Fruit fly (Drosophila melanogaster) whole organism, pupa: ENCODE data around the gene CG43732.
A peak's percentile ranks its signal among the peaks of the same experiment; 100 is the strongest.

Source experiments
- CG10348 ChIP-seq: fragments of 200-800 bp; sonication (Bioruptor generic); IDR thresholded peaks from 2 replicates; pipeline ENCODE4 v1.3.6; 2022; ENCODE audit warnings: missing biosample characterization, missing genetic modification characterization
- CG12605 ChIP-seq: fragments of 200-800 bp; sonication (Bioruptor generic); IDR thresholded peaks from 2 replicates; pipeline ENCODE4 v1.3.6; 2022; ENCODE audit warnings: missing biosample characterization, missing genetic modification characterization
- CG13204 ChIP-seq: fragments of 200-800 bp; sonication (Bioruptor generic); optimal IDR thresholded peaks from 2 replicates; lab custom pipeline; 2018; ENCODE audit warnings: missing biosample characterization, mild to moderate bottlenecking, missing genetic modification characterization, moderate library complexity
- CG14655 ChIP-seq: fragments of 200-800 bp; sonication (Bioruptor generic); optimal IDR thresholded peaks from 3 replicates; lab custom pipeline; 2017; ENCODE audit warnings: mild to moderate bottlenecking, missing biosample characterization, missing genetic modification reagents, missing genetic modification characterization
- CG15710 ChIP-seq: fragments of 200-800 bp; sonication (Bioruptor generic); optimal IDR thresholded peaks from 2 replicates; lab custom pipeline; 2018; ENCODE audit warnings: missing biosample characterization, mild to moderate bottlenecking, missing genetic modification characterization, moderate library complexity
- CG17806 ChIP-seq: fragments of 200-800 bp; sonication (Bioruptor generic); optimal IDR thresholded peaks from 2 replicates; lab custom pipeline; 2018; ENCODE audit warnings: missing biosample characterization, mild to moderate bottlenecking, missing genetic modification characterization, moderate library complexity
- CG32121 ChIP-seq: fragments of 200-800 bp; sonication (Bioruptor generic); IDR thresholded peaks from 2 replicates; pipeline ENCODE4 v1.3.6; 2022; ENCODE audit warnings: missing biosample characterization, missing genetic modification characterization
- CG34367 ChIP-seq: fragments of 200-800 bp; sonication (Bioruptor generic); optimal IDR thresholded peaks from 2 replicates; lab custom pipeline; 2018; ENCODE audit warnings: missing biosample characterization, mild to moderate bottlenecking, missing genetic modification characterization
- CG4496 ChIP-seq: fragments of 200-800 bp; sonication (Bioruptor generic); IDR thresholded peaks from 3 replicates; pipeline ENCODE4 v1.3.6; 2022; ENCODE audit warnings: missing biosample characterization, missing genetic modification characterization
- CG8159 ChIP-seq: fragments of 200-800 bp; sonication (Bioruptor generic); optimal IDR thresholded peaks from 3 replicates; lab custom pipeline; 2018; ENCODE audit warnings: missing biosample characterization, mild to moderate bottlenecking, missing genetic modification characterization, moderate library complexity
- CG8301 ChIP-seq: fragments of 200-800 bp; sonication (Bioruptor generic); optimal IDR thresholded peaks from 2 replicates; lab custom pipeline; 2018; ENCODE audit warnings: missing biosample characterization, mild to moderate bottlenecking, missing genetic modification characterization
- CG9948 ChIP-seq: fragments of 200-800 bp; sonication (Bioruptor generic); optimal IDR thresholded peaks from 2 replicates; lab custom pipeline; 2018; ENCODE audit warnings: missing biosample characterization, mild to moderate bottlenecking, missing genetic modification characterization, moderate library complexity
- D1 ChIP-seq: fragments of 200-800 bp; sonication (Bioruptor generic); optimal IDR thresholded peaks from 2 replicates; lab custom pipeline; 2018; ENCODE audit warnings: missing biosample characterization, mild to moderate bottlenecking, missing genetic modification characterization, moderate library complexity
- EcR ChIP-seq: fragments of 200-800 bp; sonication (Bioruptor generic); optimal IDR thresholded peaks from 3 replicates; lab custom pipeline; 2019; ENCODE audit warnings: missing biosample characterization, missing genetic modification characterization, mild to moderate bottlenecking, moderate library complexity, missing genetic modification reagents
- Ets98B ChIP-seq: fragments of 200-800 bp; sonication (Bioruptor generic); IDR thresholded peaks from 2 replicates; pipeline ENCODE4 v1.3.6; 2022; ENCODE audit warnings: missing biosample characterization, missing genetic modification characterization
- Pif1A ChIP-seq: fragments of 200-800 bp; sonication (Bioruptor generic); optimal IDR thresholded peaks from 3 replicates; lab custom pipeline; 2016; ENCODE audit warnings: missing biosample characterization, missing genetic modification characterization
- Pif1B ChIP-seq: fragments of 200-800 bp; sonication (Bioruptor generic); optimal IDR thresholded peaks from 3 replicates; lab custom pipeline; 2016; ENCODE audit warnings: missing biosample characterization, missing genetic modification characterization
- Snoo ChIP-seq: fragments of 200-800 bp; sonication (Bioruptor generic); optimal IDR thresholded peaks from 3 replicates; lab custom pipeline; 2017; ENCODE audit warnings: missing biosample characterization, mild to moderate bottlenecking, missing genetic modification characterization, inconsistent platforms
- fd96Ca ChIP-seq: fragments of 200-800 bp; sonication (Bioruptor generic); IDR thresholded peaks from 3 replicates; pipeline ENCODE4 v1.3.6; 2022; ENCODE audit warnings: missing biosample characterization, missing genetic modification characterization
- gl ChIP-seq: fragments of 200-800 bp; sonication (Bioruptor generic); optimal IDR thresholded peaks from 2 replicates; lab custom pipeline; 2018; ENCODE audit warnings: missing biosample characterization, mild to moderate bottlenecking, missing genetic modification characterization
- rn ChIP-seq: fragments of 200-800 bp; sonication (Bioruptor generic); IDR thresholded peaks from 2 replicates; pipeline ENCODE4 v1.3.6; 2022; ENCODE audit warnings: missing biosample characterization, missing genetic modification characterization

Gene CG43732

dm6 chr3R:18989819-18990137, 39.8 kb downstream of the CG43732 start:
- no peak for TF ChIP-seq fd96Ca (GFP tag; lab: Robert Waterston, UW)
- TF ChIP-seq Ets98B, result no peak
- no peak for TF ChIP-seq CG4496 (GFP tag; lab: Robert Waterston, UW)
- TF ChIP-seq CG15710 (tag; lab: Kevin White, UChicago), result no peak
- no peak for TF ChIP-seq CG10348 (GFP tag; lab: Robert Waterston, UW)
- no peak for TF ChIP-seq rn (GFP tag; lab: Robert Waterston, UW)
- TF ChIP-seq CG9948, result no peak
- TF ChIP-seq CG8301 (tag; lab: Kevin White, UChicago), result no peak
- TF ChIP-seq EcR, result no peak
- no peak for TF ChIP-seq gl
- no peak for TF ChIP-seq CG34367 (tag; lab: Kevin White, UChicago)
- no peak for TF ChIP-seq CG12605
- TF ChIP-seq CG14655, result no peak
- TF ChIP-seq CG8159 (tag; lab: Kevin White, UChicago), result no peak
- TF ChIP-seq CG17806 (tag; lab: Kevin White, UChicago), result no peak
- no peak for TF ChIP-seq Pif1A (GFP tag; lab: Kevin White, UChicago)

- TF ChIP-seq CG17806 (tag; lab: Kevin White, UChicago) (peak; percentile 78), CG8301 (tag; lab: Kevin White, UChicago) (peak; percentile 61), Pif1A (GFP tag; lab: Kevin White, UChicago) (peak; percentile 56), CG15710 (tag; lab: Kevin White, UChicago) (peak; percentile 78), EcR (no peak), gl (peak; percentile 16), CG4496 (GFP tag; lab: Robert Waterston, UW) (no peak), CG13204 (no peak), CG9948 (peak; percentile 84), CG34367 (tag; lab: Kevin White, UChicago) (peak; percentile 65), D1 (no peak), Ets98B (no peak), CG12605 (no peak), rn (GFP tag; lab: Robert Waterston, UW) (no peak), CG32121 (GFP tag; lab: Robert Waterston, UW) (no peak), fd96Ca (GFP tag; lab: Robert Waterston, UW) (no peak), Pif1B (peak; percentile 47), CG14655 (peak; percentile 79), CG8159 (tag; lab: Kevin White, UChicago) (peak; percentile 86), CG10348 (GFP tag; lab: Robert Waterston, UW) (no peak), Snoo (tag; lab: Kevin White, UChicago) (peak; percentile 53)
These were observed 40.5 kb downstream of the CG43732 start for dm6 chr3R:18990514-18990913.

dm6 chr3R:18991721-18992120, 41.7 kb downstream of the CG43732 start:
- no peak for TF ChIP-seq CG34367 (tag; lab: Kevin White, UChicago)
- TF ChIP-seq fd96Ca (GFP tag; lab: Robert Waterston, UW), result no peak
- TF ChIP-seq rn (GFP tag; lab: Robert Waterston, UW), result no peak

dm6 chr3R:18993159-18993558, 43.2 kb downstream of the CG43732 start:
- no peak for TF ChIP-seq CG13204
- 0 out of 3 replicates have a peak, but pooled peaks have one; percentile 47 for TF ChIP-seq CG4496 (GFP tag; lab: Robert Waterston, UW)

dm6 chr3R:18995556-18996272, 45.7 kb downstream of the CG43732 start:
- TF ChIP-seq D1 (peak; percentile 73), Snoo (tag; lab: Kevin White, UChicago) (peak; percentile 87), CG34367 (tag; lab: Kevin White, UChicago) (peak; percentile 82), CG32121 (GFP tag; lab: Robert Waterston, UW) (peak; percentile 85), CG4496 (GFP tag; lab: Robert Waterston, UW) (peak; percentile 93), CG15710 (tag; lab: Kevin White, UChicago) (peak; percentile 91), EcR (peak; percentile 96), Pif1A (GFP tag; lab: Kevin White, UChicago) (peak; percentile 94), CG13204 (peak; percentile 72), CG8159 (tag; lab: Kevin White, UChicago) (peak; percentile 93), Pif1B (peak; percentile 86), CG9948 (peak; percentile 88), CG12605 (peak; percentile 86), gl (peak; percentile 69), CG14655 (peak; percentile 88), fd96Ca (GFP tag; lab: Robert Waterston, UW) (peak; percentile 76), CG17806 (tag; lab: Kevin White, UChicago) (peak; percentile 91), rn (GFP tag; lab: Robert Waterston, UW) (peak; percentile 73), CG8301 (tag; lab: Kevin White, UChicago) (peak; percentile 88), CG10348 (GFP tag; lab: Robert Waterston, UW) (0 out of 2 replicates have a peak, but pooled peaks have one; percentile 21), Ets98B (peak; percentile 89)

dm6 chr3R:18997388-18998287, 47.6 kb downstream of the CG43732 start:
- TF ChIP-seq CG14655, result no peak
- TF ChIP-seq CG13204, result peak; percentile 12
- no peak for TF ChIP-seq CG8159 (tag; lab: Kevin White, UChicago)
- no peak for TF ChIP-seq CG10348 (GFP tag; lab: Robert Waterston, UW)
